Fruit fly (Drosophila melanogaster): Measurements from ENCODE around the gene crq.

The crq gene

dm6 chr2L:421119-421821 lies 31.6 kb downstream of the crq start, which contains the start of the genes CG11885 and CG13692:
Gene CG11885, minus strand, starts transcription at chr2L:421450.
Gene CG13692, plus strand, starts transcription at chr2L:421771.
- peak; percentile 61 for TF ChIP-seq sage (GFP tag; optimal IDR thresholded peaks at IDR 0.05)
- peak; percentile 29 for TF ChIP-seq CG32264 (GFP tag; optimal IDR thresholded peaks at IDR 0.05)
- TF ChIP-seq OdsH (GFP tag; optimal IDR thresholded peaks at IDR 0.05): no peak
- TF ChIP-seq Hnf4 (GFP tag; optimal IDR thresholded peaks at IDR 0.05): peak; percentile 44
- TF ChIP-seq jim (GFP tag; optimal IDR thresholded peaks at IDR 0.05): no peak
- no peak for TF ChIP-seq dl (GFP tag; optimal IDR thresholded peaks at IDR 0.05; ENCODE audit: insufficient read depth in 1 of 2, partially characterized antibody in 2 of 2)
- no peak for TF ChIP-seq tai (GFP tag; optimal IDR thresholded peaks at IDR 0.05)
- no peak for TF ChIP-seq lola (GFP tag; optimal IDR thresholded peaks at IDR 0.05)
- TF ChIP-seq Mio (GFP tag; optimal IDR thresholded peaks at IDR 0.05): no peak
- TF ChIP-seq Dfd (GFP tag; optimal IDR thresholded peaks at IDR 0.05): no peak
- TF ChIP-seq rgr (GFP tag; optimal IDR thresholded peaks at IDR 0.05): peak; percentile 64
- no peak for TF ChIP-seq brk (GFP tag; optimal IDR thresholded peaks at IDR 0.05)
- TF ChIP-seq ey (GFP tag; optimal IDR thresholded peaks at IDR 0.05): no peak
- peak; percentile 60 for TF ChIP-seq h (GFP tag; optimal IDR thresholded peaks at IDR 0.05)
- TF ChIP-seq br (GFP tag; optimal IDR thresholded peaks at IDR 0.05): no peak
- TF ChIP-seq CG9705 (GFP tag; optimal IDR thresholded peaks at IDR 0.05): peak; percentile 34
- no peak for TF ChIP-seq Hr78 (GFP tag; optimal IDR thresholded peaks at IDR 0.05)
- no peak for TF ChIP-seq woc (GFP tag; optimal IDR thresholded peaks at IDR 0.05)
- TF ChIP-seq dmrt93B (GFP tag; optimal IDR thresholded peaks at IDR 0.05): no peak
- no peak for TF ChIP-seq Rel (GFP tag; optimal IDR thresholded peaks at IDR 0.05)
- TF ChIP-seq Rel (tag; optimal IDR thresholded peaks at IDR 0.05): peak; percentile 74
- TF ChIP-seq Hr83 (GFP tag; optimal IDR thresholded peaks at IDR 0.05; ENCODE audit: poor library complexity, severe bottlenecking): peak; percentile 58
- TF ChIP-seq dsf (GFP tag; optimal IDR thresholded peaks at IDR 0.05; ENCODE audit: borderline replicate concordance): peak; percentile 11
- TF ChIP-seq psq (GFP tag; optimal IDR thresholded peaks at IDR 0.05): no peak
- TF ChIP-seq fru (GFP tag; optimal IDR thresholded peaks at IDR 0.05): no peak
- TF ChIP-seq usp (GFP tag; optimal IDR thresholded peaks at IDR 0.05): no peak
- TF ChIP-seq GATAd (GFP tag; optimal IDR thresholded peaks at IDR 0.05): no peak
- peak; percentile 37 for TF ChIP-seq HLH106 (tag; optimal IDR thresholded peaks at IDR 0.05)
- no peak for TF ChIP-seq Vsx2 (GFP tag; optimal IDR thresholded peaks at IDR 0.05; ENCODE audit: partially characterized antibody)
- no peak for TF ChIP-seq sv (GFP tag; optimal IDR thresholded peaks at IDR 0.05)
- peak; percentile 32 for TF ChIP-seq Sp1 (GFP tag; optimal IDR thresholded peaks at IDR 0.05)
- TF ChIP-seq Abd-B (GFP tag; optimal IDR thresholded peaks at IDR 0.05): no peak
- TF ChIP-seq N (GFP tag; optimal IDR thresholded peaks at IDR 0.05): no peak
- peak in 1 of 2 experiments; percentile 33 for TF ChIP-seq foxo (GFP tag; optimal IDR thresholded peaks at IDR 0.05)
- no peak for TF ChIP-seq Jra (GFP tag; optimal IDR thresholded peaks at IDR 0.05)
- no peak for TF ChIP-seq Dif (GFP tag; optimal IDR thresholded peaks at IDR 0.05; ENCODE audit: partially characterized antibody)
- TF ChIP-seq pan (optimal IDR thresholded peaks at IDR 0.05): no peak
- peak; percentile 58 for TF ChIP-seq Myc (optimal IDR thresholded peaks at IDR 0.05)
- TF ChIP-seq CrebA (GFP tag; optimal IDR thresholded peaks at IDR 0.05; ENCODE audit: borderline replicate concordance): no peak

- TF ChIP-seq Hnf4 (GFP tag; optimal IDR thresholded peaks at IDR 0.05) (peak; percentile 59), fru (GFP tag; optimal IDR thresholded peaks at IDR 0.05) (peak; percentile 65), h (GFP tag; optimal IDR thresholded peaks at IDR 0.05) (peak; percentile 78), Dif (GFP tag; optimal IDR thresholded peaks at IDR 0.05; ENCODE audit: partially characterized antibody) (no peak), sage (GFP tag; optimal IDR thresholded peaks at IDR 0.05) (no peak), psq (GFP tag; optimal IDR thresholded peaks at IDR 0.05) (peak; percentile 51), Sp1 (GFP tag; optimal IDR thresholded peaks at IDR 0.05) (peak; percentile 87), Hr78 (GFP tag; optimal IDR thresholded peaks at IDR 0.05) (no peak), Hr83 (GFP tag; optimal IDR thresholded peaks at IDR 0.05; ENCODE audit: poor library complexity, severe bottlenecking) (peak; percentile 79), dmrt93B (GFP tag; optimal IDR thresholded peaks at IDR 0.05) (peak; percentile 80), Mio (GFP tag; optimal IDR thresholded peaks at IDR 0.05) (no peak), CG32264 (GFP tag; optimal IDR thresholded peaks at IDR 0.05) (peak; percentile 55), dsf (GFP tag; optimal IDR thresholded peaks at IDR 0.05; ENCODE audit: borderline replicate concordance) (peak; percentile 67), CrebA (GFP tag; optimal IDR thresholded peaks at IDR 0.05; ENCODE audit: borderline replicate concordance) (no peak), ey (GFP tag; optimal IDR thresholded peaks at IDR 0.05) (peak; percentile 13), woc (GFP tag; optimal IDR thresholded peaks at IDR 0.05) (peak; percentile 53), CG9705 (GFP tag; optimal IDR thresholded peaks at IDR 0.05) (peak; percentile 59), GATAd (GFP tag; optimal IDR thresholded peaks at IDR 0.05) (no peak), foxo (GFP tag; optimal IDR thresholded peaks at IDR 0.05) (peak; percentile 18 to 46), Vsx2 (GFP tag; optimal IDR thresholded peaks at IDR 0.05; ENCODE audit: partially characterized antibody) (no peak), lola (GFP tag; optimal IDR thresholded peaks at IDR 0.05) (no peak), jim (GFP tag; optimal IDR thresholded peaks at IDR 0.05) (no peak), usp (GFP tag; optimal IDR thresholded peaks at IDR 0.05) (no peak), Dfd (GFP tag; optimal IDR thresholded peaks at IDR 0.05) (no peak), Jra (GFP tag; optimal IDR thresholded peaks at IDR 0.05) (peak; percentile 54), br (GFP tag; optimal IDR thresholded peaks at IDR 0.05) (peak; percentile 74), rgr (GFP tag; optimal IDR thresholded peaks at IDR 0.05) (peak; percentile 86), HLH106 (tag; optimal IDR thresholded peaks at IDR 0.05) (peak; percentile 55), dl (GFP tag; optimal IDR thresholded peaks at IDR 0.05; ENCODE audit: insufficient read depth in 1 of 2, partially characterized antibody in 2 of 2) (no peak), OdsH (GFP tag; optimal IDR thresholded peaks at IDR 0.05) (peak; percentile 59), N (GFP tag; optimal IDR thresholded peaks at IDR 0.05) (no peak), Abd-B (GFP tag; optimal IDR thresholded peaks at IDR 0.05) (no peak), Rel (GFP tag; optimal IDR thresholded peaks at IDR 0.05) (no peak), Rel (tag; optimal IDR thresholded peaks at IDR 0.05) (peak; percentile 47), Myc (optimal IDR thresholded peaks at IDR 0.05) (peak; percentile 41), pan (optimal IDR thresholded peaks at IDR 0.05) (no peak), sv (GFP tag; optimal IDR thresholded peaks at IDR 0.05) (peak; percentile 68), tai (GFP tag; optimal IDR thresholded peaks at IDR 0.05) (no peak)
Measured at dm6 chr2L:419620-420184, 33.1 kb downstream of the crq start, which contains the start of the genes CG13690 and RpLP1. Gene CG13690, minus strand, starts transcription at chr2L:419652. Gene RpLP1, plus strand, starts transcription at chr2L:419952.

Measured in whole organism, wandering third instar larva.